Fruit fly (Drosophila melanogaster) whole organism, wandering third instar larva: Measurements from ENCODE around the gene CG7974.

ENCODE experiments used
- GATAd ChIP-seq: sonication (Bioruptor generic); optimal IDR thresholded peaks from 2 replicates; lab custom pipeline; 2016; ENCODE audit warnings: missing biosample characterization, missing genetic modification characterization
- HLH106 ChIP-seq: fragments of 200-800 bp; optimal IDR thresholded peaks from 3 replicates; lab custom pipeline; 2019; ENCODE audit warnings: missing biosample characterization, mild to moderate bottlenecking, missing genetic modification characterization, moderate library complexity
- Mio ChIP-seq: sonication (Bioruptor generic); optimal IDR thresholded peaks from 2 replicates; lab custom pipeline; 2016; ENCODE audit warnings: missing biosample characterization, missing genetic modification characterization
- OdsH ChIP-seq: fragments of 200-800 bp; sonication (Bioruptor generic); optimal IDR thresholded peaks from 2 replicates; lab custom pipeline; 2016; ENCODE audit warnings: missing biosample characterization, mild to moderate bottlenecking, missing genetic modification characterization
- dl ChIP-seq, 2 experiments: fragments of 175-275, 200-275 bp in 1 of 2; fragments of 200-275 bp in 1 of 2; sonication (Bioruptor generic); optimal IDR thresholded peaks; lab custom pipeline; 2018; ENCODE audit warnings: mild to moderate bottlenecking in 2 of 2, missing biosample characterization in 2 of 2, missing genetic modification characterization in 2 of 2, moderate library complexity in 2 of 2; ENCODE audit not compliant: partially characterized antibody in 2 of 2, insufficient read depth in 1 of 2
- lola ChIP-seq: fragments of >200 bp; optimal IDR thresholded peaks from 2 replicates; lab custom pipeline; 2017; ENCODE audit warnings: missing biosample characterization, missing genetic modification characterization
- pan ChIP-seq: fragments of >200 bp; optimal IDR thresholded peaks from 2 replicates; lab custom pipeline; 2017
- psq ChIP-seq: fragments of 200-800 bp; sonication (Bioruptor generic); optimal IDR thresholded peaks from 3 replicates; lab custom pipeline; 2017; ENCODE audit warnings: missing biosample characterization, mild to moderate bottlenecking, missing genetic modification characterization, moderate library complexity
- usp ChIP-seq: fragments of >200 bp; optimal IDR thresholded peaks from 2 replicates; lab custom pipeline; 2017; ENCODE audit warnings: missing biosample characterization, missing genetic modification characterization

DNA sequence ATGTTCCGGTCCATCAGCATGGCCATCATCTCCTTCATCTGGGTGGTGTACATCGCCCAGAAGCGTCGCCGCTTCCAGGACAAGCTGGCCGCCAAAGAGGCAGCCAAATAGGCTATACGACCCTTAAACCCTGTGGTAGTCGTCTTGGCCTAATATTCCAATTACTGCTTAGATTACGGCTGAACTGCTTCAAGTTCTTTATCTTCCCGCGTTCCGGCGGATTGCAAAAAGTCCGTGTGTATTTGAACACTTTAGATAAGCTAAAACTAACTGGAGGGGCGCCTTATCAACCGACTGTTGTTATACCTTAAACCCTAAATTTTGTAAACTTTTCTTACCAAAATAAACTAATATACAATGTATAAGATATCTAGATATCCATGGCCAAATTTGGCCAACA, 11.2 kb upstream of the CG7974 start:
- TF ChIP-seq psq (no peak), GATAd (no peak), dl (GFP tag; optimal IDR thresholded peaks at IDR 0.05; lab: Kevin White, UChicago; ENCODE audit: insufficient read depth in 1 of 2, partially characterized antibody in 2 of 2) (no peak), HLH106 (tag; lab: Kevin White, UChicago) (no peak), usp (GFP tag; lab: Kevin White, UChicago) (no peak), Mio (GFP tag; lab: Kevin White, UChicago) (no peak), OdsH (GFP tag; lab: Kevin White, UChicago) (no peak), lola (no peak), pan (no peak)
